Fruit fly (Drosophila melanogaster): ENCODE results near the gene ndl.

Gene ndl

DNA sequence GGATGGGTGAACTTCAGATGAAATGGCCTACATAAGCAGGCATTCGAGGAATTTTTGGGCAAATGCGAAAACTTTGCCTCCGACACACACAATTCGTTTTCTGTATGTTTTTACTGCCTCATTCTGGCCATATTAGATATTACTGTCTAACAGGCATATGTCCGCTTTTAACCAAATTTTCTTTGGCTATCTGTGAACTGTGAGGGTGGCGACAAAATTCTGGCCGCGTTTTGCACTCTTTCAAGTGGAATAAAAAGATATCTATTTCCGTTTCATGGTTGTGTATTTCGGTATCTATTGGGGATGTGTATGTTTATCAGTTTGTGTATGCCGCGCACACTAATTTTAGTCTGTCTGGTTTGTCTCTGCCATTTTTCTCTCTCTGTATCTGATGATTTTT, 44.6 kb downstream of the ndl start:
- TF ChIP-seq Dll (optimal IDR thresholded peaks at IDR 0.05), result no peak
- TF ChIP-seq pan (optimal IDR thresholded peaks at IDR 0.05), result no peak
- no peak for TF ChIP-seq psq (optimal IDR thresholded peaks at IDR 0.05)
- TF ChIP-seq EcR (GFP tag; optimal IDR thresholded peaks at IDR 0.05), result no peak
- TF ChIP-seq usp (GFP tag; optimal IDR thresholded peaks at IDR 0.05), result no peak
- no peak for TF ChIP-seq CG8478 (optimal IDR thresholded peaks at IDR 0.05)

DNA sequence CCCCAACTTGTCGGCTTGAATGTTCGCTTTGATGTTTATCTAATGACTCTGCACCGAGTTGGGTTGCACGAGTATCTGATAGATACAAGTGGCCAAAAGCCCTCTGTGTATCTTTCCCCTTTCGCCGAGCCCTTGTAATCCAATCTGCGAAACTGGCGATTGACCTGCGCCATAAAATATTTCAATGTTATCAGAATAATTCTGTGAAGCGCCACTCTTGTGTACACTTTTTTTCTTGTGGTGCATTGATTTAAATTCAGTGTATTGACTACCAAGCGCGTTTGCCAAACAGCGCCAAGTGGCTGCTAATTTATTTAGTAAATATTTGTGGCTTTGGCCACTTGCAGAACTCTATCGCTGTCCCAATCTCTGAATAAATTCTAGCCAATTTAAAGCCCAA, 46.9 kb downstream of the ndl start:
- no peak for TF ChIP-seq pan (optimal IDR thresholded peaks at IDR 0.05)
- TF ChIP-seq EcR (GFP tag; optimal IDR thresholded peaks at IDR 0.05), result no peak
- TF ChIP-seq usp (GFP tag; optimal IDR thresholded peaks at IDR 0.05), result no peak
- no peak for TF ChIP-seq psq (optimal IDR thresholded peaks at IDR 0.05)
- no peak for TF ChIP-seq CG8478 (optimal IDR thresholded peaks at IDR 0.05)
- no peak for TF ChIP-seq Dll (optimal IDR thresholded peaks at IDR 0.05)

DNA sequence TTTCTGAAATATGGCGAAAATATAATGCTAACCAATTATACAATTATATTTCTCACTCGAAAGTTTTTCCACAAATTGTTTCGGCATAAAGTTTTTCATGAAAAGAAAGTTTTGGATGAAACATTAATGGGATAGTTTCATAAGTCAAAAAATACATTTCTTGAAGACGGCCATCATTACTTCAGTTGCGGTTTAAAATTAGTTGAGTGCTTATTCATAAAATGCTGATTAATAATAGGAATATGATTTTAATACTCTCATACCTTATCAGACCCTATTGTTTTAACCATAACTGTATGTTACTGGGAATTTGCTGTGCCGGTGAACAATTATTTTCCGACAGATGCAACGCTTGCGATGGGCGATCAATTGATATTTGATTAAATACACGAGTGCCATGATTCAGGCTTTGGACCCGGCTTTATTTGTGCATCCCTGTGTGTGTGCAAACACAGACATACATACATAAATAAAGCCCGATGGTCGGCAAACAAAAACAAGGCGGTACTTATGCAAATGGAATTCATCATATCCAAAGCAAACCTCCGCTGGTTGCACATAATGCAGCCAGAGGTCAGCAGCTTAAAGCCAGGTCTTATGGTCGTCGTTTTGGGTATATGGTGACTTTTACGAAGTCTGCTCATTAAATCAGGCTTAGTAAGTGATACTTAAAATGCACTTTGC, 49.0 kb downstream of the ndl start:
- TF ChIP-seq usp (GFP tag; optimal IDR thresholded peaks at IDR 0.05) (no peak), CG8478 (optimal IDR thresholded peaks at IDR 0.05) (no peak), Dll (optimal IDR thresholded peaks at IDR 0.05) (no peak), EcR (GFP tag; optimal IDR thresholded peaks at IDR 0.05) (no peak), psq (optimal IDR thresholded peaks at IDR 0.05) (no peak), pan (optimal IDR thresholded peaks at IDR 0.05) (no peak)

DNA sequence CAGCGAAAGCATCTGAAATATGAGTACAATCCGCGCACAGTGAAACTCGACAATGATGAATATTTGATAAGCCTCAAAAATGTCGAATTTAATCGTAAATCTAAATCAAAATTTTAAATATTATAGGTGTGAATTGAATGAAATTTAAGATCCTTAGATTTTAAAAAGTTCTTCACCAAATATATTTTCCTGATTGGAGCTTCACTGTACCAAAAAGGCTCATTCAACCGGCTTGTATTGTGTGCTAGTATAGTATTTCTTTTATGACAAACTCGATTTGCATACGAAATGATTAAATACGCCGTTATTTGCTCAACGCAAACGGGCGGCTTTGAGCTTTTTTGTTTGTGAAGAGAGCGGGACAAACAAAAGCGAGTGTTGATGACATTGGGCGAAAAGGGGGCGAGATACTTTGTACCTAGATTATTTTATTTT, 50.2 kb downstream of the ndl start:
- no peak for TF ChIP-seq psq (optimal IDR thresholded peaks at IDR 0.05)
- no peak for TF ChIP-seq usp (GFP tag; optimal IDR thresholded peaks at IDR 0.05)
- TF ChIP-seq EcR (GFP tag; optimal IDR thresholded peaks at IDR 0.05), result no peak
- no peak for TF ChIP-seq CG8478 (optimal IDR thresholded peaks at IDR 0.05)
- TF ChIP-seq pan (optimal IDR thresholded peaks at IDR 0.05), result no peak
- no peak for TF ChIP-seq Dll (optimal IDR thresholded peaks at IDR 0.05)

DNA sequence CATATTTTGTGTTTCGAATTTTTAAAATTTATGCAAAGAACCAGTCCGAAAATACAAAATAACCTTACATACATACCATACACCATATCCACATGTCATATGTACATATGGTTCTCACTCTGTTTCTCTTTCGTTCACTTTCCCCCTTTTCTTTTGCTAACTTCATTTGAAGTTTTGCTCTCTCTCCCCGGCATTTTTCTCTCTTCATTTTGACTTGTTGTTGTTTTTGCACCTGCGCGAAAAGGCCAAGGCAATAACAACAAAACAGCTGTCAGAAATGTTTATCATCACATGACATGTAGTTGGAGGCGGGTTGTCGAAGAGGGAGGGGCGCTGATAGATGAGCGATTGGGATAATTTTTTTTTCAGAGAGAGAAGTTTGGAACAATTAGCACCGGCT, 50.7 kb downstream of the ndl start:
- TF ChIP-seq pan (optimal IDR thresholded peaks at IDR 0.05) (no peak), psq (optimal IDR thresholded peaks at IDR 0.05) (no peak), usp (GFP tag; optimal IDR thresholded peaks at IDR 0.05) (no peak), Dll (optimal IDR thresholded peaks at IDR 0.05) (no peak), CG8478 (optimal IDR thresholded peaks at IDR 0.05) (no peak), EcR (GFP tag; optimal IDR thresholded peaks at IDR 0.05) (no peak)

DNA sequence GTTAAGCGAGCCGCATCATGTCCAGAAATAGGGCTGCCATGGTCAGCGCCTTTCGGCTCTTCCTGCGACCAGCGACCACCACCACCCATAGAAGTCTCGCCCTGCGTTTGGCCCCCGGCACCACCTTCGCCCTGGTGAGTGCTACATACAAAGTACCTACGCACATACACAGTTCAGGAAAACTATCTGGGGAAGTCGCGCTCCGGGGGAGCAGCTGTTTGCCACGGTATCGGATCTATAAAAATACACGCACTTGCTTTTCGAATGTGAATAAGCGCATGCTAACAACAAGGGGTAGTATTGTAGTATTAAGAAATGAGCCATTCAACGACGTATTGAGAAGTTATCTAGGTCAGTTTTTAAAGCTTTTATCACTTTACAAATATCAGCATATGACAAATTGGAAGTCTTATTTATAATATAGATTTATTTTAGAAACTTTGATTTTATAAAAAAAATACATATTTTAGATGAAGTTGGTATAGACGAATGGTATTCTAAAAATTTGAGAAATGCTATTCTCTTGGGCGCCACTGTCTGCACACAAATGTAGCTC, 51.3 kb downstream of the ndl start:
- no peak for TF ChIP-seq psq (optimal IDR thresholded peaks at IDR 0.05)
- no peak for TF ChIP-seq Dll (optimal IDR thresholded peaks at IDR 0.05)
- no peak for TF ChIP-seq CG8478 (optimal IDR thresholded peaks at IDR 0.05)
- no peak for TF ChIP-seq usp (GFP tag; optimal IDR thresholded peaks at IDR 0.05)
- TF ChIP-seq pan (optimal IDR thresholded peaks at IDR 0.05), result no peak
- no peak for TF ChIP-seq EcR (GFP tag; optimal IDR thresholded peaks at IDR 0.05)

DNA sequence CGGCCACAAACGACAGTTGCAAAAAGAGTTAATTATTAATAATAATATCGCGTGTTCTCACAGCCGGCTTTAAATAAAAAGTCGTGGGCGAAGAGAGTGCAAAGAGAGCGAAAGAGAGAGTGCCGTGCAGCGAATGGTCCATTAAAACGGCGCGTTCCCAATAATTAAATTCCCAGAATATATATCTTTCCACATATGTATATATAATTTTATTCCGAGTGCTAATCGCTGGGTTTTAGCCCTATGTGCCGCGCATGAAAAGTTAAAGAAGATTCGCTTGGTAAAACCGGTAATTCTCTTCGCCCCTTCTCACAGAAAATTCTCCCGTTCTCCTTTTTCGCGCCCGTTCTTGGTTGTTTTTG, 52.2 kb downstream of the ndl start:
- TF ChIP-seq usp (GFP tag; optimal IDR thresholded peaks at IDR 0.05) (no peak), CG8478 (optimal IDR thresholded peaks at IDR 0.05) (no peak), psq (optimal IDR thresholded peaks at IDR 0.05) (no peak), pan (optimal IDR thresholded peaks at IDR 0.05) (no peak), Dll (optimal IDR thresholded peaks at IDR 0.05) (no peak), EcR (GFP tag; optimal IDR thresholded peaks at IDR 0.05) (no peak)

DNA sequence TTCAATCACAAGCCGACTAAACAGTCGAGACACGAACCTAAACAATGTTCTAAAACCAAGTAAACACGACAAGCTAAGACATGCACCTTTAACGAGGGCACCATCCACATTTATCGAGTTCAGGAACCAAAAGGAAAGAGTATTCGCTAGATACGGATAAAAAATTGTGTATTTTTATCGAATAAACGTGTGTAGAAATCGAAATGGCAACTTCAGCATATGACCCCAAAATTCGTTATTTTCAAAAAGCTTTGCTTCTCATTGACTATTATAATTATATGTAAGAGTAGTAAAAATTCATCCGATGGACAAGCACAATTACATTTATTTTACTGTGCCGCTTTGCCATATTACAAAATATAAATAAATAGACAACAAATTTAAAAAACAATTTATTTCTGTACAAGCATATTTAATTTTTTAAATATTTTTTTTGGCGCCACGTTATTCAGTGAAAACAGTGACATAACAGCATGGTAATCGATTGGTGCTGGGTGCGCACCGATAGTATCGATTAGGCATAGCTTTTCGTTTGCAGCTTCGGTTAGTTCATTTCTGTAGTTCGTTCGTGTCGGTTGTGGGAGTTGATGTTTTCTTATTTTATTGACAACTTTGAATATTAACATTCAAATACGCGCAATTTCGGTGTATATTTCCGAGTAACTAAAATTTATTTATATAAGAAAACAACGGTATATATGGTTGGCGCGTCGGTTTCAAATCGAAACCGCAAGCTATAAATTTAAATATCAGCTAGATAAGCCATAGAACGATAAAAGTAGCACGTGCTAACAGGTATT, 52.8 kb downstream of the ndl start, which contains the start of gene MCU:
TSS of gene MCU (plus strand) at position 561 of the 800 bp plus-strand sequence.
- no peak for TF ChIP-seq pan (optimal IDR thresholded peaks at IDR 0.05)
- TF ChIP-seq EcR (GFP tag; optimal IDR thresholded peaks at IDR 0.05), result no peak
- TF ChIP-seq Dll (optimal IDR thresholded peaks at IDR 0.05), result no peak
- no peak for TF ChIP-seq CG8478 (optimal IDR thresholded peaks at IDR 0.05)
- TF ChIP-seq psq (optimal IDR thresholded peaks at IDR 0.05), result no peak
- TF ChIP-seq usp (GFP tag; optimal IDR thresholded peaks at IDR 0.05), result no peak

All from whole organism.